Worm (Caenorhabditis elegans) whole organism, L4/young adult: Measurements from ENCODE around the gene EGAP5.1.

Experiments used
- W03F9.2 ChIP-seq: fragments of 150-350 bp; optimal IDR thresholded peaks from 2 replicates; lab custom pipeline; 2014; ENCODE audit warnings: missing biosample characterization, missing genetic modification characterization
- dao-5 ChIP-seq: sonication (generic microtip); optimal IDR thresholded peaks from 2 replicates; lab custom pipeline; 2016; ENCODE audit warnings: missing genotype, missing genetic modification characterization, moderate library complexity, missing compliant biosample characterization
- him-1 ChIP-seq: sonication (generic microtip); optimal IDR thresholded peaks from 2 replicates; lab custom pipeline; 2016; ENCODE audit warnings: missing genotype, missing genetic modification reagents, missing genetic modification characterization, missing compliant biosample characterization

ce11 chrX:5179050-5179449, 16.2 kb downstream of the EGAP5.1 start, which contains the start of gene metl-9:
- TF ChIP-seq him-1 (tag; lab: Kevin White, UChicago), result no peak
- no peak for TF ChIP-seq W03F9.2 (tag; lab: Kevin White, UChicago)
- no peak for TF ChIP-seq dao-5
